Worm (Caenorhabditis elegans) whole organism, mixed stage, embryonic: ENCODE results near the gene C54E4.12.

Experiments
- ceh-43 ChIP-seq: fragments of 200-800 bp; sonication (Bioruptor generic); optimal IDR thresholded peaks from 2 replicates; lab custom pipeline; 2018; ENCODE audit warnings: mild to moderate bottlenecking, missing genetic modification characterization, moderate library complexity, missing compliant biosample characterization
- nhr-237 ChIP-seq: fragments of 150-350 bp; optimal IDR thresholded peaks from 2 replicates; lab custom pipeline; 2014; ENCODE audit warnings: missing biosample characterization, missing genetic modification characterization

DNA sequence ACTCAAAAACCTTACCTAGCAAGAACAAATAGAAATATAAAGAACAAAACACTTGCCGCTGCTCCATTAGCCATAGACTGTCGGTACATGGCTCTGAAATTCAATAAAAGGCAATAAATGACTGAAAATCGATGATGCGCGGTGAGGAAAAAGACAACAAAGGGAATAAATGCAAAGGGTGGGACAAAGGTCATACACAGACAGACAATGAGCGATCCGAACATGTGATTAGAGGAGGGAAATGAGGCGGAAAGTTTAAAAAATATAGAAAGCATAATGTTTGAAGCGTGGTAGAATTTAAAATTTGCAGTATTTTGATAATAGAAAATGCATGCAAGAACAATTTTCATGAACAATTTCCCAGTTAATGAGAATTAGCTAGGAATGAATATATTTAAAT is at the start of gene C54E4.12:
- TF ChIP-seq nhr-237 (tag; lab: Kevin White, UChicago) (no peak), ceh-43 (GFP tag; lab: Kevin White, UChicago) (no peak)
